Worm (Caenorhabditis elegans) whole organism, young adult: ENCODE results near the gene F27D9.12.

Experiments
- B0035.1 ChIP-seq: sonication (generic microtip); optimal IDR thresholded peaks from 2 replicates; lab custom pipeline; 2016; ENCODE audit warnings: missing genetic modification characterization, mild to moderate bottlenecking, missing compliant biosample characterization, missing genotype, missing genetic modification reagents
- D2030.7 ChIP-seq: fragments of 200-800 bp; sonication (Bioruptor generic); IDR thresholded peaks from 2 replicates; pipeline ENCODE4 v1.3.6; 2022; ENCODE audit warnings: missing genetic modification reagents, missing genetic modification characterization, missing compliant biosample characterization
- F22D6.2 ChIP-seq: sonication (generic microtip); optimal IDR thresholded peaks from 2 replicates; lab custom pipeline; 2016; ENCODE audit warnings: mild to moderate bottlenecking, missing genetic modification characterization, missing compliant biosample characterization
- F23B12.7 ChIP-seq: sonication (generic microtip); optimal IDR thresholded peaks from 2 replicates; lab custom pipeline; 2017; ENCODE audit warnings: missing genetic modification characterization, mild to moderate bottlenecking, missing compliant biosample characterization, antibody characterized with exemption, moderate library complexity; ENCODE audit not compliant: insufficient read depth
- F49E8.2 ChIP-seq: sonication (generic microtip); optimal IDR thresholded peaks from 3 replicates; lab custom pipeline; 2017; ENCODE audit warnings: missing genetic modification characterization, mild to moderate bottlenecking, missing compliant biosample characterization, antibody characterized with exemption, moderate library complexity; ENCODE audit not compliant: insufficient read depth
- F52B5.7 ChIP-seq: sonication (generic microtip); optimal IDR thresholded peaks from 2 replicates; lab custom pipeline; 2016; ENCODE audit warnings: mild to moderate bottlenecking, missing genetic modification characterization, missing compliant biosample characterization
- F57A8.1 ChIP-seq: fragments of 200-800 bp; sonication (Bioruptor generic); optimal IDR thresholded peaks from 2 replicates; lab custom pipeline; 2018; ENCODE audit warnings: mild to moderate bottlenecking, missing genetic modification characterization, moderate library complexity, missing compliant biosample characterization
- Y53G8AR.9 ChIP-seq: fragments of 200-800 bp; sonication (Bioruptor generic); conservative IDR thresholded peaks from 2 replicates; pipeline ENCODE4 v1.3.6; 2022; ENCODE audit warnings: missing genetic modification reagents, missing genetic modification characterization, missing compliant biosample characterization
- ZK185.1 ChIP-seq: sonication (generic microtip); optimal IDR thresholded peaks from 2 replicates; lab custom pipeline; 2016; ENCODE audit warnings: mild to moderate bottlenecking, missing genetic modification characterization, missing compliant biosample characterization; ENCODE audit not compliant: poor library complexity, severe bottlenecking
- akir-1 ChIP-seq: fragments of 200-800 bp; sonication (Bioruptor generic); optimal IDR thresholded peaks from 2 replicates; lab custom pipeline; 2018; ENCODE audit warnings: mild to moderate bottlenecking, missing genetic modification characterization, moderate library complexity, missing compliant biosample characterization
- ama-1 ChIP-seq, 3 experiments: fragments of 150-350 bp in 1 of 3; sonication (generic microtip) in 2 of 3; optimal IDR thresholded peaks; 2 replicates each; lab custom pipeline; 2014 to 2018; ENCODE audit warnings: missing biosample characterization in 2 of 3, missing genetic modification characterization in 2 of 3, missing genetic modification reagents in 2 of 3
- aptf-2 ChIP-seq: fragments of 200-800 bp; sonication (Bioruptor generic); conservative IDR thresholded peaks from 2 replicates; pipeline ENCODE4 v1.3.6; 2022; ENCODE audit warnings: missing genetic modification reagents, missing genetic modification characterization, missing compliant biosample characterization
- ceh-27 ChIP-seq: fragments of 200-800 bp; sonication (Bioruptor generic); optimal IDR thresholded peaks from 2 replicates; lab custom pipeline; 2018; ENCODE audit warnings: mild to moderate bottlenecking, missing genetic modification characterization, moderate library complexity, missing compliant biosample characterization
- ceh-40 ChIP-seq: fragments of 200-800 bp; sonication (Bioruptor generic); IDR thresholded peaks from 2 replicates; pipeline ENCODE4 v1.3.6; 2022; ENCODE audit warnings: missing genetic modification characterization, missing compliant biosample characterization
- ceh-91 ChIP-seq: fragments of 200-800 bp; sonication (Bioruptor generic); IDR thresholded peaks from 2 replicates; pipeline ENCODE4 v1.3.6; 2022; ENCODE audit warnings: missing genetic modification reagents, missing genetic modification characterization, missing compliant biosample characterization
- die-1 ChIP-seq: sonication (generic microtip); optimal IDR thresholded peaks from 2 replicates; lab custom pipeline; 2016; ENCODE audit warnings: missing genotype, mild to moderate bottlenecking, missing genetic modification characterization, missing compliant biosample characterization
- dox-1 ChIP-seq: fragments of 200-800 bp; sonication (Bioruptor generic); IDR thresholded peaks from 2 replicates; pipeline ENCODE4 v1.3.6; 2022; ENCODE audit warnings: missing genetic modification reagents, missing genetic modification characterization, missing compliant biosample characterization
- dpff-1 ChIP-seq: sonication (generic microtip); optimal IDR thresholded peaks from 2 replicates; lab custom pipeline; 2017; ENCODE audit warnings: mild to moderate bottlenecking, missing genetic modification characterization, missing compliant biosample characterization
- dpl-1 ChIP-seq: fragments of 150-350 bp; optimal IDR thresholded peaks from 2 replicates; lab custom pipeline; 2014; ENCODE audit warnings: missing biosample characterization, missing genetic modification reagents, missing genetic modification characterization
- egl-44 ChIP-seq: fragments of 200-800 bp; sonication (Bioruptor generic); IDR thresholded peaks from 2 replicates; pipeline ENCODE4 v1.3.6; 2022; ENCODE audit warnings: missing genetic modification reagents, missing genetic modification characterization, missing compliant biosample characterization
- him-1 ChIP-seq: sonication (generic microtip); optimal IDR thresholded peaks from 2 replicates; lab custom pipeline; 2016; ENCODE audit warnings: missing genotype, missing genetic modification reagents, missing genetic modification characterization, missing compliant biosample characterization
- hmg-1.2 ChIP-seq: fragments of 200-800 bp; sonication (Bioruptor generic); IDR thresholded peaks from 2 replicates; pipeline ENCODE4 v1.3.6; 2022; ENCODE audit warnings: missing genetic modification reagents, missing genetic modification characterization, missing compliant biosample characterization
- let-607 ChIP-seq, 2 experiments: fragments of 200-800 bp in 1 of 2; sonication (Bioruptor generic) in 1 of 2; sonication (generic microtip) in 1 of 2; optimal IDR thresholded peaks; 2 replicates each; lab custom pipeline; 2016 to 2018; ENCODE audit warnings: mild to moderate bottlenecking in 2 of 2, missing compliant biosample characterization in 2 of 2, missing genetic modification characterization in 2 of 2, moderate library complexity in 2 of 2, missing genotype in 1 of 2
- lin-26 ChIP-seq: fragments of 200-800 bp; sonication (Bioruptor generic); IDR thresholded peaks from 2 replicates; pipeline ENCODE4 v1.3.6; 2022; ENCODE audit warnings: missing genetic modification reagents, missing genetic modification characterization, missing compliant biosample characterization
- lin-35 ChIP-seq, 3 experiments: fragments of 150-350 bp in 2 of 3; sonication (generic microtip) in 1 of 3; optimal IDR thresholded peaks; 2 replicates each; lab custom pipeline; 2014 to 2018; ENCODE audit warnings: missing biosample characterization in 3 of 3, missing genetic modification characterization in 3 of 3, missing genetic modification reagents in 3 of 3
- madf-10 ChIP-seq: sonication (generic microtip); optimal IDR thresholded peaks from 2 replicates; lab custom pipeline; 2016; ENCODE audit warnings: mild to moderate bottlenecking, missing genetic modification characterization, missing compliant biosample characterization
- madf-3 ChIP-seq: fragments of 200-800 bp; sonication (Bioruptor generic); IDR thresholded peaks from 2 replicates; pipeline ENCODE4 v1.3.6; 2022; ENCODE audit warnings: missing genetic modification reagents, missing genetic modification characterization, missing compliant biosample characterization
- madf-8 ChIP-seq: fragments of 200-800 bp; sonication (Bioruptor generic); conservative IDR thresholded peaks from 2 replicates; pipeline ENCODE4 v1.3.6; 2022; ENCODE audit warnings: missing genetic modification reagents, missing genetic modification characterization, missing compliant biosample characterization
- mes-4 ChIP-seq: sonication (generic microtip); optimal IDR thresholded peaks from 2 replicates; lab custom pipeline; 2016; ENCODE audit warnings: missing genotype, missing genetic modification characterization, missing compliant biosample characterization
- mxl-1 ChIP-seq: sonication (generic microtip); optimal IDR thresholded peaks from 2 replicates; lab custom pipeline; 2016; ENCODE audit warnings: missing genetic modification characterization, missing compliant biosample characterization
- nhr-90 ChIP-seq: sonication (generic microtip); optimal IDR thresholded peaks from 2 replicates; lab custom pipeline; 2016; ENCODE audit warnings: missing genotype, mild to moderate bottlenecking, missing genetic modification characterization, missing compliant biosample characterization
- pbrm-1 ChIP-seq: fragments of 200-800 bp; sonication (Bioruptor generic); IDR thresholded peaks from 2 replicates; pipeline ENCODE4 v1.3.6; 2022; ENCODE audit warnings: missing genetic modification reagents, missing genetic modification characterization, missing compliant biosample characterization
- rec-8 ChIP-seq, 2 experiments: sonication (generic microtip); optimal IDR thresholded peaks; 2 replicates each; lab custom pipeline; 2016; ENCODE audit warnings: mild to moderate bottlenecking in 2 of 2, missing genetic modification characterization in 2 of 2, missing genetic modification reagents in 2 of 2, missing genotype in 2 of 2, missing biosample characterization in 1 of 2, missing compliant biosample characterization in 1 of 2, moderate library complexity in 1 of 2
- rpc-1 ChIP-seq, 2 experiments: fragments of 150-350 bp in 1 of 2; sonication (generic microtip) in 1 of 2; optimal IDR thresholded peaks; 2 replicates each; lab custom pipeline; 2014 to 2018; ENCODE audit warnings: missing biosample characterization in 1 of 2, missing genetic modification characterization in 1 of 2, missing genetic modification reagents in 1 of 2, missing genotype in 1 of 2
- snpc-3.4 ChIP-seq: sonication (generic microtip); optimal IDR thresholded peaks from 2 replicates; lab custom pipeline; 2017; ENCODE audit warnings: missing genetic modification characterization, mild to moderate bottlenecking, missing compliant biosample characterization, antibody characterized with exemption, moderate library complexity, missing genotype, missing genetic modification reagents
- snpc-4 ChIP-seq, 5 experiments: fragments of 150-350 bp in 1 of 5; sonication (generic microtip) in 4 of 5; optimal IDR thresholded peaks; 2 replicates each; lab custom pipeline; 2014 to 2018; ENCODE audit warnings: missing genetic modification characterization in 5 of 5, missing biosample characterization in 3 of 5, antibody characterized with exemption in 2 of 5, mild to moderate bottlenecking in 2 of 5, missing compliant biosample characterization in 2 of 5, missing genotype in 2 of 5, moderate library complexity in 2 of 5, missing genetic modification reagents in 1 of 5
- tbp1 ChIP-seq: fragments of 200-800 bp; sonication (Bioruptor generic); optimal IDR thresholded peaks from 2 replicates; lab custom pipeline; 2018; ENCODE audit warnings: mild to moderate bottlenecking, missing genetic modification characterization, missing compliant biosample characterization
- ztf-18 ChIP-seq: sonication (generic microtip); optimal IDR thresholded peaks from 2 replicates; lab custom pipeline; 2016; ENCODE audit warnings: missing genotype, mild to moderate bottlenecking, missing genetic modification characterization, missing compliant biosample characterization
- ztf-26 ChIP-seq: sonication (generic microtip); optimal IDR thresholded peaks from 2 replicates; lab custom pipeline; 2017; ENCODE audit warnings: missing genetic modification characterization, missing compliant biosample characterization

F27D9.12 gene

ce11 chrX:7681965-7682946 lies 25.5 kb upstream of the F27D9.12 start, which contains the start of gene unc-18:
unc-18 (plus strand) TSS chrX:7682896.
- no peak for TF ChIP-seq let-607 (tag; optimal IDR thresholded peaks at IDR 0.05; lab: Kevin White, UChicago)
- TF ChIP-seq dpff-1 (tag; lab: Kevin White, UChicago), result no peak
- no peak for TF ChIP-seq Y53G8AR.9 (GFP tag; lab: Robert Waterston, UW)
- no peak for TF ChIP-seq snpc-4 (GFP tag; optimal IDR thresholded peaks at IDR 0.05; lab: Kevin White, UChicago)
- TF ChIP-seq snpc-4 (tag; optimal IDR thresholded peaks at IDR 0.05; lab: Kevin White, UChicago), result no peak
- TF ChIP-seq ceh-27 (GFP tag; lab: Kevin White, UChicago), result no peak
- TF ChIP-seq F57A8.1 (GFP tag; lab: Kevin White, UChicago), result no peak
- TF ChIP-seq lin-35 (GFP tag; optimal IDR thresholded peaks at IDR 0.05; lab: Kevin White, UChicago), result peak in 1 of 3 experiments; percentile 25
- TF ChIP-seq ceh-40, result no peak

ce11 chrX:7680545-7681330 lies 24.0 kb upstream of the F27D9.12 start, which contains the start of gene stn-2:
stn-2 (minus strand) TSS chrX:7680619.
- no peak for TF ChIP-seq snpc-4 (GFP tag; optimal IDR thresholded peaks at IDR 0.05; lab: Kevin White, UChicago)
- peak in 1 of 4 experiments; percentile 63 for TF ChIP-seq snpc-4 (tag; optimal IDR thresholded peaks at IDR 0.05; lab: Kevin White, UChicago)
- TF ChIP-seq him-1, result peak; percentile 91
- peak in 1 of 2 experiments; percentile 5 for TF ChIP-seq let-607 (tag; optimal IDR thresholded peaks at IDR 0.05; lab: Kevin White, UChicago)
- TF ChIP-seq aptf-2, result no peak
- TF ChIP-seq mxl-1 (tag; lab: Kevin White, UChicago), result peak; percentile 42
- no peak for TF ChIP-seq ceh-91 (GFP tag; lab: Robert Waterston, UW)
- TF ChIP-seq F52B5.7 (tag; lab: Kevin White, UChicago), result no peak
- peak; percentile 56 for TF ChIP-seq nhr-90
- peak; percentile 69 for TF ChIP-seq pbrm-1
- TF ChIP-seq madf-8 (GFP tag; lab: Robert Waterston, UW), result no peak
- TF ChIP-seq hmg-1.2 (GFP tag; lab: Robert Waterston, UW), result peak; percentile 64
- TF ChIP-seq egl-44 (GFP tag; lab: Robert Waterston, UW), result 0 out of 2 replicates have a peak, but pooled peaks have one; percentile 12
- peak; percentile 8 for TF ChIP-seq ztf-26 (tag; lab: Kevin White, UChicago)
- peak; percentile 16 for TF ChIP-seq mes-4
- TF ChIP-seq D2030.7 (GFP tag; lab: Robert Waterston, UW), result peak; percentile 60
- TF ChIP-seq rpc-1 (optimal IDR thresholded peaks at IDR 0.05; lab: Kevin White, UChicago), result peak; percentile 85
- peak; percentile 91 for TF ChIP-seq rpc-1 (tag; optimal IDR thresholded peaks at IDR 0.05; lab: Kevin White, UChicago)
- peak; percentile 6 for TF ChIP-seq F49E8.2 (tag; lab: Kevin White, UChicago)
- TF ChIP-seq dpl-1, result peak; percentile 3
- TF ChIP-seq F22D6.2 (tag; lab: Kevin White, UChicago), result no peak
- TF ChIP-seq F23B12.7 (tag; lab: Kevin White, UChicago), result peak; percentile 54
- TF ChIP-seq ama-1 (optimal IDR thresholded peaks at IDR 0.05; lab: Kevin White, UChicago), result no peak
- TF ChIP-seq ama-1 (GFP tag; optimal IDR thresholded peaks at IDR 0.05; lab: Kevin White, UChicago), result no peak
- peak; percentile 79 for TF ChIP-seq lin-26 (GFP tag; lab: Robert Waterston, UW)
- TF ChIP-seq dox-1, result peak; percentile 61
- peak; percentile 65 for TF ChIP-seq madf-10
- peak; percentile 56 for TF ChIP-seq snpc-3.4
- TF ChIP-seq B0035.1, result no peak
- TF ChIP-seq akir-1 (GFP tag; lab: Kevin White, UChicago), result no peak
- TF ChIP-seq tbp1, result peak; percentile 87
- TF ChIP-seq madf-3 (GFP tag; lab: Robert Waterston, UW), result 0 out of 2 replicates have a peak, but pooled peaks have one; percentile 42
- peak; percentile 57 for TF ChIP-seq ztf-18 (tag; lab: Kevin White, UChicago)
- TF ChIP-seq rec-8 (tag; optimal IDR thresholded peaks at IDR 0.05; lab: Kevin White, UChicago), result peak; percentile 10 to 43
- TF ChIP-seq ZK185.1 (tag; lab: Kevin White, UChicago), result peak; percentile 60
- peak; percentile 80 for TF ChIP-seq die-1 (tag; lab: Kevin White, UChicago)
